Fruit fly (Drosophila melanogaster) ovary, adult (tissue): ENCODE measurements around the gene Sec15.

Source experiments
- CG17801 ChIP-seq: fragments of 200-800 bp; optimal IDR thresholded peaks from 2 replicates; lab custom pipeline; 2019; ENCODE audit warnings: missing biosample characterization, mild to moderate bottlenecking, missing genetic modification characterization, moderate library complexity; ENCODE audit not compliant: partially characterized antibody

Sec15 gene

dm6 chr3R:21096532-21097143 is 11.1 kb downstream of the Sec15 start:
- TF ChIP-seq CG17801 (GFP tag; lab: Kevin White, UChicago): no peak

dm6 chr3R:21094292-21094691 is 13.5 kb downstream of the Sec15 start:
- no peak for TF ChIP-seq CG17801 (GFP tag; lab: Kevin White, UChicago)

dm6 chr3R:21092829-21093228 is 14.9 kb downstream of the Sec15 start:
- no peak for TF ChIP-seq CG17801 (GFP tag; lab: Kevin White, UChicago)

- no peak for TF ChIP-seq CG17801 (GFP tag; lab: Kevin White, UChicago)
Measured at dm6 chr3R:21092036-21092435, 15.7 kb downstream of the Sec15 start.

- no peak for TF ChIP-seq CG17801 (GFP tag; lab: Kevin White, UChicago)
Measured at dm6 chr3R:21091500-21091899, 16.3 kb downstream of the Sec15 start.

- no peak for TF ChIP-seq CG17801 (GFP tag; lab: Kevin White, UChicago)
Measured at dm6 chr3R:21090230-21091021, 17.3 kb downstream of the Sec15 start.

- TF ChIP-seq CG17801 (GFP tag; lab: Kevin White, UChicago): no peak
Measured at dm6 chr3R:21089416-21089815, 18.4 kb downstream of the Sec15 start.

- TF ChIP-seq CG17801 (GFP tag; lab: Kevin White, UChicago): no peak
Measured at dm6 chr3R:21084979-21085378, 22.8 kb downstream of the Sec15 start.

- TF ChIP-seq CG17801 (GFP tag; lab: Kevin White, UChicago): no peak
Measured at dm6 chr3R:21080876-21081586, 26.7 kb downstream of the Sec15 start, which contains the start of gene HHEX. HHEX (minus strand) TSS chr3R:21080926.

dm6 chr3R:21078958-21079357 is 28.8 kb downstream of the Sec15 start:
- TF ChIP-seq CG17801 (GFP tag; lab: Kevin White, UChicago): no peak

dm6 chr3R:21078211-21078610 is 29.6 kb downstream of the Sec15 start:
- no peak for TF ChIP-seq CG17801 (GFP tag; lab: Kevin White, UChicago)

- no peak for TF ChIP-seq CG17801 (GFP tag; lab: Kevin White, UChicago)
Measured at dm6 chr3R:21077577-21077976, 30.2 kb downstream of the Sec15 start.

- no peak for TF ChIP-seq CG17801 (GFP tag; lab: Kevin White, UChicago)
Measured at dm6 chr3R:21073707-21074106, 34.1 kb downstream of the Sec15 start, which contains the start of gene dmrt93B. dmrt93B (plus strand) TSS chr3R:21074007.

dm6 chr3R:21073141-21073540 is 34.6 kb downstream of the Sec15 start, which contains the start of gene r-l:
r-l (minus strand) TSS chr3R:21073319.
- no peak for TF ChIP-seq CG17801 (GFP tag; lab: Kevin White, UChicago)

- TF ChIP-seq CG17801 (GFP tag; lab: Kevin White, UChicago): no peak
Measured at dm6 chr3R:21071943-21072500, 35.8 kb downstream of the Sec15 start.
